Worm (Caenorhabditis elegans) whole organism, L1 larva: ENCODE results near the gene irld-62.

Experiments
- C04F5.9 ChIP-seq: sonication (generic microtip); optimal IDR thresholded peaks from 2 replicates; lab custom pipeline; 2016; ENCODE audit warnings: missing genetic modification characterization, missing compliant biosample characterization
- aha-1 ChIP-seq: fragments of 150-350 bp; optimal IDR thresholded peaks from 2 replicates; lab custom pipeline; 2014; ENCODE audit warnings: missing biosample characterization, missing genetic modification characterization
- ceh-88 ChIP-seq: fragments of 200-800 bp; sonication (Bioruptor generic); IDR thresholded peaks from 2 replicates; pipeline ENCODE4 v1.3.6; 2022; ENCODE audit warnings: missing genetic modification characterization, missing compliant biosample characterization
- dpl-1 ChIP-seq, 3 experiments: fragments of 150-350 bp in 2 of 3; sonication (generic microtip) in 1 of 3; optimal IDR thresholded peaks; 2 replicates each; lab custom pipeline; 2014 to 2017; ENCODE audit warnings: missing biosample characterization in 3 of 3, missing genetic modification characterization in 3 of 3, missing genetic modification reagents in 3 of 3
- efl-1 ChIP-seq, 4 experiments: fragments of 150-350 bp; optimal IDR thresholded peaks in 3 of 4; peaks in 1 of 4; 1 replicate in 1 of 4; 2 replicates in 3 of 4; lab custom pipeline; 2014; ENCODE audit warnings: missing biosample characterization in 2 of 4, missing genetic modification characterization in 2 of 4, missing genetic modification reagents in 2 of 4
- elt-2 ChIP-seq: sonication (generic microtip); optimal IDR thresholded peaks from 2 replicates; lab custom pipeline; 2016; ENCODE audit warnings: missing genetic modification characterization, mild to moderate bottlenecking, inconsistent platforms, missing compliant biosample characterization, missing genetic modification reagents
- fkh-4 ChIP-seq: sonication (generic microtip); optimal IDR thresholded peaks from 2 replicates; lab custom pipeline; 2016; ENCODE audit warnings: missing compliant biosample characterization, missing genetic modification characterization, borderline replicate concordance
- grh-1 ChIP-seq: fragments of 200-800 bp; sonication (Bioruptor generic); IDR thresholded peaks from 2 replicates; pipeline ENCODE4 v1.3.6; 2022; ENCODE audit warnings: missing genetic modification reagents, missing genetic modification characterization, missing compliant biosample characterization
- hlh-4 ChIP-seq: sonication (generic microtip); optimal IDR thresholded peaks from 2 replicates; lab custom pipeline; 2016; ENCODE audit warnings: mild to moderate bottlenecking, missing genetic modification characterization, missing compliant biosample characterization
- hpl-2 ChIP-seq: fragments of 150-350 bp; optimal IDR thresholded peaks from 2 replicates; lab custom pipeline; 2014; ENCODE audit warnings: missing biosample characterization, missing genetic modification reagents, missing genetic modification characterization
- irx-1 ChIP-seq: sonication (generic microtip); optimal IDR thresholded peaks from 2 replicates; lab custom pipeline; 2016; ENCODE audit warnings: missing genetic modification characterization, missing compliant biosample characterization
- jun-1 ChIP-seq: fragments of 150-350 bp; optimal IDR thresholded peaks from 2 replicates; lab custom pipeline; 2014; ENCODE audit warnings: missing biosample characterization, missing genetic modification reagents, missing genetic modification characterization
- lin-13 ChIP-seq: fragments of 150-350 bp; optimal IDR thresholded peaks from 2 replicates; lab custom pipeline; 2014; ENCODE audit warnings: missing biosample characterization, missing genetic modification reagents, missing genetic modification characterization
- lin-14 ChIP-seq: fragments of 200-800 bp; sonication (Bioruptor generic); optimal IDR thresholded peaks from 2 replicates; lab custom pipeline; 2018; ENCODE audit warnings: mild to moderate bottlenecking, missing genetic modification characterization, moderate library complexity, missing compliant biosample characterization
- lir-3 ChIP-seq: sonication (generic microtip); optimal IDR thresholded peaks from 2 replicates; lab custom pipeline; 2016; ENCODE audit warnings: mild to moderate bottlenecking, missing genetic modification characterization, moderate library complexity, missing compliant biosample characterization; ENCODE audit not compliant: poor library complexity
- mab-9 ChIP-seq: fragments of 200-800 bp; sonication (Bioruptor generic); IDR thresholded peaks from 2 replicates; pipeline ENCODE4 v1.3.6; 2022; ENCODE audit warnings: missing genetic modification reagents, missing genetic modification characterization, missing compliant biosample characterization
- mdl-1 ChIP-seq, 2 experiments: fragments of 150-350 bp; optimal IDR thresholded peaks; 2 replicates each; lab custom pipeline; 2014 to 2017; ENCODE audit warnings: missing biosample characterization in 2 of 2, missing genetic modification characterization in 2 of 2, inconsistent platforms in 1 of 2
- mep-1 ChIP-seq: fragments of 150-350 bp; optimal IDR thresholded peaks from 2 replicates; lab custom pipeline; 2014; ENCODE audit warnings: missing biosample characterization, missing genetic modification characterization
- nhr-11 ChIP-seq: fragments of 150-350 bp; optimal IDR thresholded peaks from 2 replicates; lab custom pipeline; 2014; ENCODE audit warnings: missing biosample characterization, missing genetic modification characterization
- nhr-20 ChIP-seq: sonication (generic microtip); optimal IDR thresholded peaks from 2 replicates; lab custom pipeline; 2016; ENCODE audit warnings: mild to moderate bottlenecking, missing genetic modification characterization, missing compliant biosample characterization
- nhr-237 ChIP-seq: fragments of 150-350 bp; optimal IDR thresholded peaks from 2 replicates; lab custom pipeline; 2014; ENCODE audit warnings: missing biosample characterization, missing genetic modification characterization
- nhr-28 ChIP-seq: fragments of 150-350 bp; optimal IDR thresholded peaks from 2 replicates; lab custom pipeline; 2014; ENCODE audit warnings: missing biosample characterization, missing genetic modification characterization
- nhr-71 ChIP-seq: sonication (generic microtip); optimal IDR thresholded peaks from 2 replicates; lab custom pipeline; 2016; ENCODE audit warnings: mild to moderate bottlenecking, missing genetic modification characterization, moderate library complexity, missing compliant biosample characterization
- nhr-77 ChIP-seq: fragments of 150-350 bp; optimal IDR thresholded peaks from 2 replicates; lab custom pipeline; 2014; ENCODE audit warnings: missing biosample characterization, missing genetic modification characterization
- nhr-84 ChIP-seq: sonication (generic microtip); optimal IDR thresholded peaks from 2 replicates; lab custom pipeline; 2017; ENCODE audit warnings: missing biosample characterization, missing genetic modification characterization
- sox-4 ChIP-seq: sonication (generic microtip); optimal IDR thresholded peaks from 2 replicates; lab custom pipeline; 2016; ENCODE audit warnings: missing genetic modification characterization, missing compliant biosample characterization
- sptf-1 ChIP-seq: fragments of 150-350 bp; optimal IDR thresholded peaks from 2 replicates; lab custom pipeline; 2014; ENCODE audit warnings: missing biosample characterization, missing genetic modification characterization
- sup-37 ChIP-seq: fragments of 200-800 bp; sonication (Bioruptor generic); optimal IDR thresholded peaks from 2 replicates; lab custom pipeline; 2018; ENCODE audit warnings: mild to moderate bottlenecking, missing genetic modification characterization, missing compliant biosample characterization
- tbx-2 ChIP-seq: sonication (generic microtip); optimal IDR thresholded peaks from 2 replicates; lab custom pipeline; 2016; ENCODE audit warnings: missing genetic modification characterization, missing compliant biosample characterization
- tlp-1 ChIP-seq: fragments of 150-350 bp; optimal IDR thresholded peaks from 2 replicates; lab custom pipeline; 2014; ENCODE audit warnings: missing biosample characterization, missing genetic modification characterization
- unc-130 ChIP-seq: fragments of 150-350 bp; optimal IDR thresholded peaks from 2 replicates; lab custom pipeline; 2017; ENCODE audit warnings: missing biosample characterization, missing genetic modification characterization, inconsistent platforms
- unc-30 ChIP-seq: sonication (generic microtip); optimal IDR thresholded peaks from 2 replicates; lab custom pipeline; 2017; ENCODE audit warnings: missing biosample characterization, missing genetic modification characterization
- unc-86 ChIP-seq: sonication (generic microtip); optimal IDR thresholded peaks from 2 replicates; lab custom pipeline; 2016; ENCODE audit warnings: missing genetic modification characterization, missing compliant biosample characterization
- unc-98 ChIP-seq: fragments of 200-800 bp; sonication (Bioruptor generic); IDR thresholded peaks from 2 replicates; pipeline ENCODE4 v1.3.6; 2022; ENCODE audit warnings: missing genetic modification characterization, missing compliant biosample characterization
- xbp-1 ChIP-seq: sonication (generic microtip); optimal IDR thresholded peaks from 2 replicates; lab custom pipeline; 2016; ENCODE audit warnings: missing genetic modification characterization, missing compliant biosample characterization
- ztf-4 ChIP-seq: fragments of 150-350 bp; optimal IDR thresholded peaks from 2 replicates; lab custom pipeline; 2014; ENCODE audit warnings: missing biosample characterization, missing genetic modification characterization

irld-62 gene

ce11 chrV:15344481-15344880, 33.6 kb downstream of the irld-62 start, which contains the start of gene wrt-8:
Gene wrt-8, minus strand, starts transcription at chrV:15344581.
- no peak for TF ChIP-seq tlp-1 (tag; lab: Kevin White, UChicago)
- TF ChIP-seq ceh-88 = no peak
- TF ChIP-seq C04F5.9 (tag; lab: Kevin White, UChicago) = no peak
- TF ChIP-seq unc-86 = no peak
- TF ChIP-seq lir-3 (tag; lab: Kevin White, UChicago) = no peak
- TF ChIP-seq mab-9 (GFP tag; lab: Robert Waterston, UW) = no peak
- no peak for TF ChIP-seq sox-4
- TF ChIP-seq dpl-1 (GFP tag; optimal IDR thresholded peaks at IDR 0.05; lab: Kevin White, UChicago) = no peak

DNA sequence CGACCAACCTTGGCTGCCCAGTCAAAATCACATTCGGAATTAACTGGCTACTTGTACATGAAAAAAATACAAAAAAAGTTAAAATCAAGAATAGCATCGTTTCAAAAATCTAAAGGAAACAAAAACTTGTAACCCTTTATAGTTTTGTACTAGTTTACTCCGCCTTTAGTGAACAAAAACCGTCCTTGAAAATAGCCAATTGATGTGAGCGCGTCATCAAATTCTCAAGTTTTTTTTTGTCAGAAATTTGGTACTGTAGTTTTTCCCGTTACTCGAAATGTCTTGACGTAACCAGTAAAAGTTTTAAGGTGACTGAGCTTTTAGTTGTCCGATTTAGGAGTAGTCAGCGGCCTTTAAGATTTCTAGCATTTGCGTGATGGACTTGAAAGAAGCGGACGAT, 36.4 kb downstream of the irld-62 start, which contains the start of gene C29F3.3:
Gene C29F3.3 (minus strand): TSS at position 101 of the 400 bp plus-strand sequence.
- TF ChIP-seq nhr-77 (tag; lab: Kevin White, UChicago) (no peak), nhr-71 (tag; lab: Kevin White, UChicago) (no peak), irx-1 (tag; lab: Kevin White, UChicago) (no peak)

DNA sequence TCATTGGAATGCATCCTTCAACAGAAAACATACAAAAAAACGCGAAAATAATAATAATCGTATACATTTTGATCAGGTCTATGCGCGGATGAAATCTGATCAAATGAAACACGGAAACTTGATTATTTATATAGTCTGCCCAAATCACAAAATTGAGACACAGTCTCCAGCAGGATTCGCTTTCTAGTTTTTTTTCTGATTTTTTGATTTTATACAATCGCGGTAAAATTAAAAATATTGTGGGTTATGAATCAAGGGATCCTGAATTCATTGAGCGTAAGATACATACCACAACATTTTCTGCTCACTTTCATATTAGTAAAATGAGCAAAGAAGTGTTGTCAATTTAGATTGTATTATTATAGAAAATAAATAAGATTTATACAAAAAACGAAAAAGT, 38.2 kb downstream of the irld-62 start, which contains the start of gene clec-230:
Gene clec-230 (minus strand): TSS at position 101 of the 400 bp plus-strand sequence.
- no peak for TF ChIP-seq sptf-1 (tag; lab: Kevin White, UChicago)
- TF ChIP-seq unc-30 = no peak
- no peak for TF ChIP-seq mep-1
- no peak for TF ChIP-seq efl-1 (optimal IDR thresholded peaks at IDR 0.05; lab: Kevin White, UChicago)
- TF ChIP-seq efl-1 (GFP tag; optimal IDR thresholded peaks at IDR 0.05 in 1 of 2; lab: Kevin White, UChicago) = no peak
- no peak for TF ChIP-seq nhr-237 (tag; lab: Kevin White, UChicago)
- TF ChIP-seq tbx-2 (tag; lab: Kevin White, UChicago) = no peak
- no peak for TF ChIP-seq ceh-88

- no peak for TF ChIP-seq mab-9 (GFP tag; lab: Robert Waterston, UW)
- no peak for TF ChIP-seq unc-98 (GFP tag; lab: Robert Waterston, UW)
- TF ChIP-seq lin-13 (GFP tag; lab: Kevin White, UChicago) = no peak
- no peak for TF ChIP-seq unc-30
- TF ChIP-seq xbp-1 (tag; lab: Kevin White, UChicago) = no peak
- no peak for TF ChIP-seq nhr-237 (tag; lab: Kevin White, UChicago)
- no peak for TF ChIP-seq nhr-84 (tag; lab: Kevin White, UChicago)
- TF ChIP-seq nhr-20 (tag; lab: Kevin White, UChicago) = no peak
- TF ChIP-seq fkh-4 (tag; lab: Kevin White, UChicago) = no peak
- TF ChIP-seq sup-37 = no peak
- TF ChIP-seq nhr-28 (tag; lab: Kevin White, UChicago) = no peak
These were observed 39.7 kb downstream of the irld-62 start, which contains the start of gene clec-231 for ce11 chrV:15350615-15351014. Gene clec-231, minus strand, starts transcription at chrV:15350715.

- TF ChIP-seq unc-130 (tag; lab: Kevin White, UChicago) = no peak
- no peak for TF ChIP-seq mdl-1 (tag; optimal IDR thresholded peaks at IDR 0.05; lab: Kevin White, UChicago)
- TF ChIP-seq jun-1 (tag; lab: Kevin White, UChicago) = no peak
- TF ChIP-seq lin-14 (GFP tag; lab: Kevin White, UChicago) = no peak
- TF ChIP-seq nhr-77 (tag; lab: Kevin White, UChicago) = no peak
- no peak for TF ChIP-seq elt-2
- TF ChIP-seq tlp-1 (tag; lab: Kevin White, UChicago) = no peak
- no peak for TF ChIP-seq nhr-28 (tag; lab: Kevin White, UChicago)
- TF ChIP-seq nhr-237 (tag; lab: Kevin White, UChicago) = no peak
- no peak for TF ChIP-seq hlh-4 (tag; lab: Kevin White, UChicago)
- no peak for TF ChIP-seq ceh-88
- TF ChIP-seq hpl-2 (GFP tag; lab: Kevin White, UChicago) = no peak
- TF ChIP-seq grh-1 (GFP tag; lab: Robert Waterston, UW) = no peak
- TF ChIP-seq aha-1 = no peak
- no peak for TF ChIP-seq ztf-4 (tag; lab: Kevin White, UChicago)
- no peak for TF ChIP-seq nhr-11
- no peak for TF ChIP-seq sox-4
These were observed 41.5 kb downstream of the irld-62 start, which contains the start of gene srx-58 for ce11 chrV:15352376-15352775. Gene srx-58, plus strand, starts transcription at chrV:15352676.
